Worm (Caenorhabditis elegans): Measurements from ENCODE around the gene hint-3.

DNA sequence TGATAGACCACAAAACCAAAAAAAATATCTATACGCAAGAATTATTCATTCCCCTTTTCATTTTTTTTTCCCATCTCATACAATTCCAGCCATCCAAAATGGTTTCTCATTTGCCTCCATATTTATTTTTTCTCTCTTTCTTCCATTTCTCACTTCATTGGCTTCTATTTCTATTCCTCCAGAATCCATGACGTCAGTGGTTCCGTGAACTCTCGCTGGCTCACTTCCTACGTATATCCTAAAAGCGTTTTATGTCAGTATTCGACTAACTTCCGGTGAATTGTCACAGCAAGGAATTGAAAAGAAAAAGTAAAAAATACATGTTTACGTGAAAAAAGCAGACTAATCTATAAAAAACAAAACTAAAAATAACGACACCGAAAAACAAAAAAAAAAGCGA is 33.3 kb upstream of the hint-3 start:
- no peak for TF ChIP-seq flt-1 (GFP tag; IDR thresholded peaks at IDR 0.05)
- TF ChIP-seq T22C8.4 (GFP tag; IDR thresholded peaks at IDR 0.05): no peak
- no peak for TF ChIP-seq ztf-29 (GFP tag; IDR thresholded peaks at IDR 0.05)
- no peak for TF ChIP-seq ref-1 (GFP tag; conservative IDR thresholded peaks at IDR 0.05)
- no peak for TF ChIP-seq klf-2 (GFP tag; conservative IDR thresholded peaks at IDR 0.05)
- no peak for TF ChIP-seq cog-1 (tag; optimal IDR thresholded peaks at IDR 0.05)
